Fruit fly (Drosophila melanogaster) whole organism, embryonic: ENCODE measurements around the gene cindr.

Source experiments
- CG10462 ChIP-seq: fragments of 200-800 bp; sonication (Bioruptor generic); optimal IDR thresholded peaks from 2 replicates; lab custom pipeline; 2016; ENCODE audit warnings: missing biosample characterization, missing genetic modification characterization
- CG11398 ChIP-seq: fragments of 200-800 bp; sonication (Bioruptor generic); optimal IDR thresholded peaks from 2 replicates; lab custom pipeline; 2016; ENCODE audit warnings: missing biosample characterization, missing genetic modification characterization
- CG11695 ChIP-seq: fragments of 200-800 bp; sonication (Bioruptor generic); IDR thresholded peaks from 3 replicates; pipeline ENCODE4 v1.3.6; 2022; ENCODE audit warnings: missing biosample characterization, missing genetic modification characterization
- CG15601 ChIP-seq: fragments of 200-800 bp; sonication (Bioruptor generic); optimal IDR thresholded peaks from 3 replicates; lab custom pipeline; 2019; ENCODE audit warnings: missing biosample characterization, mild to moderate bottlenecking, missing genetic modification characterization, moderate library complexity
- CG1602 ChIP-seq: fragments of 200-800 bp; sonication (Bioruptor generic); optimal IDR thresholded peaks from 3 replicates; lab custom pipeline; 2016; ENCODE audit warnings: missing biosample characterization, missing genetic modification characterization
- CG18011 ChIP-seq: fragments of 200-800 bp; sonication (Bioruptor generic); optimal IDR thresholded peaks from 2 replicates; lab custom pipeline; 2017; ENCODE audit warnings: missing biosample characterization, missing genetic modification characterization, mild to moderate bottlenecking, moderate library complexity, missing genotype
- CG18599 ChIP-seq: fragments of 200-800 bp; sonication (Bioruptor generic); optimal IDR thresholded peaks from 3 replicates; lab custom pipeline; 2017; ENCODE audit warnings: missing biosample characterization, missing genetic modification characterization, mild to moderate bottlenecking, moderate library complexity, missing genetic modification reagents
- CG2116 ChIP-seq: fragments of 200-800 bp; sonication (Bioruptor generic); optimal IDR thresholded peaks from 3 replicates; lab custom pipeline; 2018; ENCODE audit warnings: missing biosample characterization, mild to moderate bottlenecking, missing genetic modification characterization
- CG2129 ChIP-seq: fragments of 200-800 bp; sonication (Bioruptor generic); IDR thresholded peaks from 2 replicates; pipeline ENCODE4 v1.3.6; 2022; ENCODE audit warnings: missing biosample characterization, missing genetic modification characterization; ENCODE audit not compliant: partially characterized antibody
- CG32767 ChIP-seq: fragments of 200-800 bp; sonication (Bioruptor generic); IDR thresholded peaks from 2 replicates; pipeline ENCODE4 v1.3.6; 2022; ENCODE audit warnings: missing biosample characterization, missing genetic modification characterization
- CG5180 ChIP-seq: fragments of 200-800 bp; sonication (Bioruptor generic); optimal IDR thresholded peaks from 3 replicates; lab custom pipeline; 2017; ENCODE audit warnings: missing biosample characterization, missing genetic modification characterization, mild to moderate bottlenecking, moderate library complexity, missing genetic modification reagents
- CG5245 ChIP-seq: fragments of 200-800 bp; sonication (Bioruptor generic); optimal IDR thresholded peaks from 3 replicates; lab custom pipeline; 2016; ENCODE audit warnings: missing biosample characterization, missing genetic modification characterization
- CG6654 ChIP-seq: fragments of 200-800 bp; sonication (Bioruptor generic); optimal IDR thresholded peaks from 2 replicates; lab custom pipeline; 2017; ENCODE audit warnings: missing biosample characterization, mild to moderate bottlenecking, missing genetic modification characterization
- CG6765 ChIP-seq: fragments of 200-800 bp; sonication (Bioruptor generic); optimal IDR thresholded peaks from 3 replicates; lab custom pipeline; 2017; ENCODE audit warnings: missing biosample characterization, mild to moderate bottlenecking, missing genetic modification characterization
- CG6791 ChIP-seq: fragments of 200-800 bp; sonication (Bioruptor generic); IDR thresholded peaks from 3 replicates; pipeline ENCODE4 v1.3.6; 2022; ENCODE audit warnings: missing biosample characterization, missing genetic modification characterization; ENCODE audit not compliant: partially characterized antibody
- CG6813 ChIP-seq: fragments of 200-800 bp; sonication (Bioruptor generic); optimal IDR thresholded peaks from 2 replicates; lab custom pipeline; 2017; ENCODE audit warnings: missing biosample characterization, missing genetic modification characterization, mild to moderate bottlenecking, moderate library complexity, missing genetic modification reagents
- CG6854 ChIP-seq: fragments of 200-800 bp; sonication (Bioruptor generic); optimal IDR thresholded peaks from 3 replicates; lab custom pipeline; 2017; ENCODE audit warnings: missing biosample characterization, mild to moderate bottlenecking, missing genetic modification characterization
- CG8765 ChIP-seq: fragments of 200-800 bp; sonication (Bioruptor generic); IDR thresholded peaks from 2 replicates; pipeline ENCODE4 v1.3.6; 2022; ENCODE audit warnings: missing biosample characterization, missing genetic modification characterization
- CG9727 ChIP-seq: fragments of 200-800 bp; sonication (Bioruptor generic); optimal IDR thresholded peaks from 3 replicates; lab custom pipeline; 2017; ENCODE audit warnings: missing biosample characterization, mild to moderate bottlenecking, missing genetic modification characterization
- Chrac-16 ChIP-seq: fragments of 200-800 bp; sonication (Bioruptor generic); optimal IDR thresholded peaks from 3 replicates; lab custom pipeline; 2016; ENCODE audit warnings: missing biosample characterization, missing genetic modification characterization
- Dip3 ChIP-seq: fragments of 200-800 bp; sonication (Bioruptor generic); optimal IDR thresholded peaks from 3 replicates; lab custom pipeline; 2016; ENCODE audit warnings: missing biosample characterization, missing genetic modification characterization
- Fer1 ChIP-seq: fragments of 200-800 bp; sonication (Bioruptor generic); optimal IDR thresholded peaks from 2 replicates; lab custom pipeline; 2017; ENCODE audit warnings: missing biosample characterization, mild to moderate bottlenecking, missing genetic modification characterization
- Hand ChIP-seq: fragments of 200-800 bp; sonication (Bioruptor generic); optimal IDR thresholded peaks from 2 replicates; lab custom pipeline; 2017; ENCODE audit warnings: mild to moderate bottlenecking, missing biosample characterization, missing genetic modification reagents, missing genetic modification characterization
- Ptx1 ChIP-seq: fragments of 200-800 bp; sonication (Bioruptor generic); IDR thresholded peaks from 2 replicates; pipeline ENCODE4 v1.3.6; 2022; ENCODE audit warnings: missing biosample characterization, missing genetic modification characterization
- Trl ChIP-seq, 3 experiments: fragments of >200 bp in 2 of 3; fragments of 200-800 bp in 1 of 3; sonication (Bioruptor generic) in 1 of 3; optimal IDR thresholded peaks; 2 replicates in 1 of 3; 3 replicates in 2 of 3; lab custom pipeline; 2016 to 2017; ENCODE audit warnings: missing biosample characterization in 1 of 3, missing genetic modification characterization in 1 of 3
- cad ChIP-seq: fragments of >200 bp; optimal IDR thresholded peaks from 2 replicates; lab custom pipeline; 2017; ENCODE audit warnings: missing biosample characterization, missing genetic modification characterization
- chinmo ChIP-seq: fragments of 200-800 bp; sonication (Bioruptor generic); IDR thresholded peaks from 4 replicates; pipeline ENCODE4 v1.3.6; 2022; ENCODE audit warnings: missing biosample characterization, missing genetic modification characterization; ENCODE audit not compliant: partially characterized antibody
- croc ChIP-seq: fragments of 200-800 bp; sonication (Bioruptor generic); conservative IDR thresholded peaks from 3 replicates; pipeline ENCODE4 v1.3.6; 2022; ENCODE audit warnings: missing biosample characterization, missing genetic modification characterization
- crol ChIP-seq: fragments of 200-800 bp; sonication (Bioruptor generic); IDR thresholded peaks from 2 replicates; pipeline ENCODE4 v1.3.6; 2022; ENCODE audit warnings: missing biosample characterization, missing genetic modification characterization
- danr ChIP-seq: fragments of 200-800 bp; sonication (Bioruptor generic); IDR thresholded peaks from 2 replicates; pipeline ENCODE4 v1.3.6; 2022; ENCODE audit warnings: missing biosample characterization, missing genetic modification characterization
- en ChIP-seq: fragments of 200-800 bp; sonication (Bioruptor generic); optimal IDR thresholded peaks from 2 replicates; lab custom pipeline; 2016; ENCODE audit warnings: missing biosample characterization, missing genetic modification characterization
- ewg ChIP-seq: fragments of 200-800 bp; sonication (Bioruptor generic); optimal IDR thresholded peaks from 3 replicates; lab custom pipeline; 2017; ENCODE audit warnings: mild to moderate bottlenecking, missing biosample characterization, missing genetic modification reagents, missing genetic modification characterization
- fru ChIP-seq: fragments of >200 bp; optimal IDR thresholded peaks from 2 replicates; lab custom pipeline; 2017
- gsb-n ChIP-seq: fragments of 200-800 bp; sonication (Bioruptor generic); optimal IDR thresholded peaks from 3 replicates; lab custom pipeline; 2018; ENCODE audit warnings: missing biosample characterization, mild to moderate bottlenecking, missing genetic modification characterization
- h ChIP-seq: fragments of >200 bp; optimal IDR thresholded peaks from 2 replicates; lab custom pipeline; 2017
- hkb ChIP-seq, 2 experiments: fragments of 200-800 bp in 1 of 2; fragments of >200 bp in 1 of 2; sonication (Bioruptor generic) in 1 of 2; IDR thresholded peaks in 1 of 2; optimal IDR thresholded peaks in 1 of 2; 2 replicates each; pipeline versions ENCODE4 v1.3.6 to Lab custom; 2017 to 2022; ENCODE audit warnings: missing biosample characterization in 1 of 2, missing genetic modification characterization in 1 of 2
- hth ChIP-seq: fragments of >200 bp; optimal IDR thresholded peaks from 2 replicates; lab custom pipeline; 2017; ENCODE audit warnings: inconsistent platforms
- inv ChIP-seq: fragments of 200-800 bp; sonication (Bioruptor generic); IDR thresholded peaks from 2 replicates; pipeline ENCODE4 v1.3.6; 2022; ENCODE audit warnings: missing biosample characterization, missing genetic modification characterization; ENCODE audit not compliant: partially characterized antibody
- lbe ChIP-seq: fragments of 200-800 bp; sonication (Bioruptor generic); optimal IDR thresholded peaks from 2 replicates; lab custom pipeline; 2016; ENCODE audit warnings: missing biosample characterization, mild to moderate bottlenecking, missing genetic modification characterization
- luna ChIP-seq: fragments of 200-800 bp; sonication (Bioruptor generic); optimal IDR thresholded peaks from 2 replicates; lab custom pipeline; 2016; ENCODE audit warnings: missing biosample characterization, missing genetic modification characterization
- nerfin-1 ChIP-seq: fragments of 200-800 bp; sonication (Bioruptor generic); optimal IDR thresholded peaks from 3 replicates; lab custom pipeline; 2019; ENCODE audit warnings: missing biosample characterization, mild to moderate bottlenecking, missing genetic modification characterization, moderate library complexity
- onecut ChIP-seq: fragments of 200-800 bp; sonication (Bioruptor generic); IDR thresholded peaks from 2 replicates; pipeline ENCODE4 v1.3.6; 2022; ENCODE audit warnings: missing biosample characterization, missing genetic modification characterization
- pfk ChIP-seq: fragments of 200-800 bp; sonication (Bioruptor generic); optimal IDR thresholded peaks from 2 replicates; lab custom pipeline; 2018; ENCODE audit warnings: missing biosample characterization, mild to moderate bottlenecking, missing genetic modification characterization, moderate library complexity
- pita ChIP-seq: fragments of 200-800 bp; sonication (Bioruptor generic); optimal IDR thresholded peaks from 2 replicates; lab custom pipeline; 2017; ENCODE audit warnings: missing biosample characterization, mild to moderate bottlenecking, missing genetic modification characterization
- salm ChIP-seq: fragments of 200-800 bp; sonication (Bioruptor generic); optimal IDR thresholded peaks from 2 replicates; lab custom pipeline; 2018; ENCODE audit warnings: missing biosample characterization, mild to moderate bottlenecking, missing genetic modification characterization
- shn ChIP-seq: fragments of 200-800 bp; sonication (Bioruptor generic); optimal IDR thresholded peaks from 3 replicates; lab custom pipeline; 2016; ENCODE audit warnings: missing biosample characterization, missing genetic modification characterization
- slp2 ChIP-seq: fragments of 200-800 bp; sonication (Bioruptor generic); optimal IDR thresholded peaks from 2 replicates; lab custom pipeline; 2016; ENCODE audit warnings: missing biosample characterization, missing genetic modification characterization
- vfl ChIP-seq: fragments of 200-800 bp; sonication (Bioruptor generic); optimal IDR thresholded peaks from 2 replicates; lab custom pipeline; 2016; ENCODE audit warnings: missing biosample characterization, missing genetic modification characterization
- wor ChIP-seq: fragments of 200-800 bp; sonication (Bioruptor generic); IDR thresholded peaks from 2 replicates; pipeline ENCODE4 v1.3.6; 2022; ENCODE audit warnings: missing biosample characterization, missing genetic modification characterization
- zfh2 ChIP-seq: fragments of 200-800 bp; sonication (Bioruptor generic); optimal IDR thresholded peaks from 2 replicates; lab custom pipeline; 2016; ENCODE audit warnings: missing biosample characterization, missing genetic modification characterization

Gene cindr

DNA sequence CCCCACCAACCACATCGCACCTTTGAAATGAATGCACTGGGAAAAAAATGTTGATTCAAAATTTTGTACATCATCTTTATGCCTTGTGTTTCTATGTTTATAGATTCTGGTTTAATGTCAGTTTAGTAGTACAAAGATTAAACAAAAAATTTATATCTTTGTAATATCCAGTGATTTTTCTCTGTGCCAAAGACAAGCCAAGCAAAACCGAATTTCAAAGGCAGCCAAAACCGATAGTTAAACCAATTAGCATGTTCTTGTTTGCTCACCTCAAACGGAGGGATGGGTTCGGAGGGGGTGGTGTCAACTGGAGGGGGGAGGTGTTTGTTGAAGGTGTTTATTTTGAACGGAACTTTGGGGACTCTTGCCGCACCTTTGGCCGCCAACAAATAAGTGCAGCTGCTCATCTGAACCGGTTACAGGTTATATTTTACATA is 5.5 kb downstream of the cindr start (continued):
- TF ChIP-seq hkb (optimal IDR thresholded peaks at IDR 0.05; lab: Kevin White, UChicago) (no peak), hkb (GFP tag; IDR thresholded peaks at IDR 0.05; lab: Robert Waterston, UW) (peak; percentile 93), chinmo (GFP tag; lab: Robert Waterston, UW) (0 out of 4 replicates have a peak, but pooled peaks have one; percentile 11), wor (GFP tag; lab: Robert Waterston, UW) (peak; percentile 62), hth (lab: Kevin White, UChicago) (no peak), nerfin-1 (tag; lab: Kevin White, UChicago) (peak; percentile 81), Chrac-16 (peak; percentile 60), croc (GFP tag; lab: Robert Waterston, UW) (peak; percentile 73), CG10462 (GFP tag; lab: Kevin White, UChicago) (peak; percentile 55), CG1602 (peak; percentile 71), CG6654 (GFP tag; lab: Kevin White, UChicago) (peak; percentile 56), CG11695 (peak; percentile 91), Dip3 (GFP tag; lab: Kevin White, UChicago) (peak; percentile 55), CG6765 (GFP tag; lab: Kevin White, UChicago) (peak; percentile 63), CG2129 (GFP tag; lab: Robert Waterston, UW) (no peak), vfl (GFP tag; lab: Kevin White, UChicago) (peak; percentile 56), CG15601 (tag; lab: Kevin White, UChicago) (peak; percentile 83), CG11398 (GFP tag; lab: Kevin White, UChicago) (peak; percentile 75), CG32767 (GFP tag; lab: Robert Waterston, UW) (peak; percentile 64; the same call in 1 of the 2 replicates), CG5180 (GFP tag; lab: Kevin White, UChicago) (peak; percentile 75), CG8765 (GFP tag; lab: Robert Waterston, UW) (peak; percentile 38; the same call in 1 of the 2 replicates), h (lab: Kevin White, UChicago) (no peak), gsb-n (tag; lab: Kevin White, UChicago) (peak; percentile 86), slp2 (GFP tag; lab: Kevin White, UChicago) (peak; percentile 80), CG9727 (peak; percentile 83), crol (GFP tag; lab: Robert Waterston, UW) (peak; percentile 77), CG2116 (GFP tag; lab: Kevin White, UChicago) (peak; percentile 14), salm (tag; lab: Kevin White, UChicago) (peak; percentile 77), pita (no peak), pfk (peak; percentile 11), en (GFP tag; lab: Kevin White, UChicago) (peak; percentile 79), CG18599 (peak; percentile 86), inv (GFP tag; lab: Robert Waterston, UW) (no peak), danr (GFP tag; lab: Robert Waterston, UW) (peak; percentile 72; the same call in 1 of the 2 replicates), CG6854 (GFP tag; lab: Kevin White, UChicago) (peak; percentile 69), fru (no peak), cad (GFP tag; lab: Kevin White, UChicago) (no peak), Ptx1 (GFP tag; lab: Robert Waterston, UW) (peak; percentile 88), CG6791 (GFP tag; lab: Robert Waterston, UW) (no peak), Trl (optimal IDR thresholded peaks at IDR 0.05; lab: Kevin White, UChicago) (no peak), Trl (GFP tag; optimal IDR thresholded peaks at IDR 0.05; lab: Kevin White, UChicago) (peak; percentile 89), CG5245 (GFP tag; lab: Kevin White, UChicago) (peak; percentile 74), Fer1 (GFP tag; lab: Kevin White, UChicago) (peak; percentile 85), zfh2 (GFP tag; lab: Kevin White, UChicago) (peak; percentile 26), Hand (GFP tag; lab: Kevin White, UChicago) (peak; percentile 10), CG6813 (GFP tag; lab: Kevin White, UChicago) (peak; percentile 79), CG18011 (GFP tag; lab: Kevin White, UChicago) (peak; percentile 31), shn (GFP tag; lab: Kevin White, UChicago) (peak; percentile 49), ewg (GFP tag; lab: Kevin White, UChicago) (peak; percentile 66), lbe (peak; percentile 21), luna (GFP tag; lab: Kevin White, UChicago) (no peak), onecut (GFP tag; lab: Robert Waterston, UW) (peak; percentile 78)
